Worm (Caenorhabditis elegans) whole organism, young adult: ENCODE measurements around the gene cpr-1.

Experiments used
- B0019.2 ChIP-seq: fragments of 200-800 bp; sonication (Bioruptor generic); conservative IDR thresholded peaks from 2 replicates; pipeline ENCODE4 v1.3.6; 2022; ENCODE audit warnings: missing genetic modification reagents, missing genetic modification characterization, missing compliant biosample characterization
- C06A6.2 ChIP-seq: fragments of 200-800 bp; sonication (Bioruptor generic); conservative IDR thresholded peaks from 2 replicates; pipeline ENCODE4 v1.3.6; 2022; ENCODE audit warnings: missing genetic modification characterization, missing compliant biosample characterization
- D2030.7 ChIP-seq: fragments of 200-800 bp; sonication (Bioruptor generic); IDR thresholded peaks from 2 replicates; pipeline ENCODE4 v1.3.6; 2022; ENCODE audit warnings: missing genetic modification reagents, missing genetic modification characterization, missing compliant biosample characterization
- F10E7.11 ChIP-seq: sonication (generic microtip); optimal IDR thresholded peaks from 2 replicates; lab custom pipeline; 2017; ENCODE audit warnings: mild to moderate bottlenecking, missing genetic modification characterization, moderate library complexity, missing compliant biosample characterization
- F22D6.2 ChIP-seq: sonication (generic microtip); optimal IDR thresholded peaks from 2 replicates; lab custom pipeline; 2016; ENCODE audit warnings: mild to moderate bottlenecking, missing genetic modification characterization, missing compliant biosample characterization
- F33H1.4 ChIP-seq: fragments of 200-800 bp; sonication (Bioruptor generic); IDR thresholded peaks from 2 replicates; pipeline ENCODE4 v1.3.6; 2022; ENCODE audit warnings: missing genetic modification reagents, missing genetic modification characterization, missing compliant biosample characterization
- F55B11.4 ChIP-seq: sonication (generic microtip); optimal IDR thresholded peaks from 2 replicates; lab custom pipeline; 2016; ENCODE audit warnings: missing compliant biosample characterization, missing genetic modification characterization, borderline replicate concordance; ENCODE audit not compliant: insufficient read depth
- K11D2.4 ChIP-seq: fragments of 200-800 bp; sonication (Bioruptor generic); IDR thresholded peaks from 2 replicates; pipeline ENCODE4 v1.3.6; 2022; ENCODE audit warnings: missing genetic modification reagents, missing genetic modification characterization, missing compliant biosample characterization
- T26A5.8 ChIP-seq: sonication (generic microtip); optimal IDR thresholded peaks from 2 replicates; lab custom pipeline; 2016; ENCODE audit warnings: missing genetic modification characterization, missing compliant biosample characterization
- attf-6 ChIP-seq: fragments of 200-800 bp; sonication (Bioruptor generic); IDR thresholded peaks from 2 replicates; pipeline ENCODE4 v1.3.6; 2022; ENCODE audit warnings: missing genetic modification reagents, missing genetic modification characterization, missing compliant biosample characterization
- bed-2 ChIP-seq: fragments of 200-800 bp; sonication (Bioruptor generic); IDR thresholded peaks from 2 replicates; pipeline ENCODE4 v1.3.6; 2022; ENCODE audit warnings: missing genetic modification reagents, missing genetic modification characterization, missing compliant biosample characterization
- cebp-1 ChIP-seq, 2 experiments: fragments of 200-800 bp in 1 of 2; sonication (Bioruptor generic) in 1 of 2; sonication (generic microtip) in 1 of 2; IDR thresholded peaks in 1 of 2; optimal IDR thresholded peaks in 1 of 2; 2 replicates each; pipeline versions ENCODE4 v1.3.6 to Lab custom; 2017 to 2022; ENCODE audit warnings: missing compliant biosample characterization in 2 of 2, missing genetic modification characterization in 2 of 2, mild to moderate bottlenecking in 1 of 2, missing genetic modification reagents in 1 of 2, moderate library complexity in 1 of 2
- ceh-58 ChIP-seq: fragments of 200-800 bp; sonication (Bioruptor generic); IDR thresholded peaks from 2 replicates; pipeline ENCODE4 v1.3.6; 2022; ENCODE audit warnings: missing genetic modification characterization, missing compliant biosample characterization
- dpl-1 ChIP-seq: fragments of 150-350 bp; optimal IDR thresholded peaks from 2 replicates; lab custom pipeline; 2014; ENCODE audit warnings: missing biosample characterization, missing genetic modification reagents, missing genetic modification characterization
- fkh-3 ChIP-seq: sonication (generic microtip); optimal IDR thresholded peaks from 2 replicates; lab custom pipeline; 2016; ENCODE audit warnings: mild to moderate bottlenecking, missing genetic modification characterization, missing compliant biosample characterization
- gei-17 ChIP-seq: fragments of 200-800 bp; sonication (Bioruptor generic); optimal IDR thresholded peaks from 2 replicates; lab custom pipeline; 2018; ENCODE audit warnings: mild to moderate bottlenecking, missing genetic modification characterization, missing compliant biosample characterization
- hmg-1.2 ChIP-seq: fragments of 200-800 bp; sonication (Bioruptor generic); IDR thresholded peaks from 2 replicates; pipeline ENCODE4 v1.3.6; 2022; ENCODE audit warnings: missing genetic modification reagents, missing genetic modification characterization, missing compliant biosample characterization
- lin-35 ChIP-seq, 3 experiments: fragments of 150-350 bp in 2 of 3; sonication (generic microtip) in 1 of 3; optimal IDR thresholded peaks; 2 replicates each; lab custom pipeline; 2014 to 2018; ENCODE audit warnings: missing biosample characterization in 3 of 3, missing genetic modification characterization in 3 of 3, missing genetic modification reagents in 3 of 3
- lin-54 ChIP-seq: fragments of 200-800 bp; sonication (Bioruptor generic); optimal IDR thresholded peaks from 2 replicates; lab custom pipeline; 2018; ENCODE audit warnings: mild to moderate bottlenecking, missing genetic modification characterization, missing compliant biosample characterization
- madf-6 ChIP-seq: fragments of 200-800 bp; sonication (Bioruptor generic); IDR thresholded peaks from 2 replicates; pipeline ENCODE4 v1.3.6; 2022; ENCODE audit warnings: missing genetic modification reagents, missing genetic modification characterization, missing compliant biosample characterization
- madf-8 ChIP-seq: fragments of 200-800 bp; sonication (Bioruptor generic); conservative IDR thresholded peaks from 2 replicates; pipeline ENCODE4 v1.3.6; 2022; ENCODE audit warnings: missing genetic modification reagents, missing genetic modification characterization, missing compliant biosample characterization
- mxl-1 ChIP-seq: sonication (generic microtip); optimal IDR thresholded peaks from 2 replicates; lab custom pipeline; 2016; ENCODE audit warnings: missing genetic modification characterization, missing compliant biosample characterization
- nfya-2 ChIP-seq: fragments of 200-800 bp; sonication (Bioruptor generic); IDR thresholded peaks from 2 replicates; pipeline ENCODE4 v1.3.6; 2022; ENCODE audit warnings: missing genetic modification reagents, missing genetic modification characterization, missing compliant biosample characterization
- nfyb-1 ChIP-seq: fragments of 200-800 bp; sonication (Bioruptor generic); IDR thresholded peaks from 2 replicates; pipeline ENCODE4 v1.3.6; 2022; ENCODE audit warnings: missing genetic modification reagents, missing genetic modification characterization, missing compliant biosample characterization
- nhr-120 ChIP-seq: fragments of 200-800 bp; sonication (Bioruptor generic); IDR thresholded peaks from 2 replicates; pipeline ENCODE4 v1.3.6; 2022; ENCODE audit warnings: missing genetic modification characterization, missing compliant biosample characterization
- nhr-179 ChIP-seq: sonication (generic microtip); optimal IDR thresholded peaks from 2 replicates; lab custom pipeline; 2016; ENCODE audit warnings: mild to moderate bottlenecking, missing genetic modification characterization, missing compliant biosample characterization
- pha-4 ChIP-seq: fragments of 150-350 bp; sonication (generic microtip); optimal IDR thresholded peaks from 2 replicates; lab custom pipeline; 2014; ENCODE audit warnings: missing biosample characterization, missing genetic modification reagents, missing genetic modification characterization
- sea-2 ChIP-seq: fragments of 200-800 bp; sonication (Bioruptor generic); IDR thresholded peaks from 2 replicates; pipeline ENCODE4 v1.3.6; 2022; ENCODE audit warnings: missing genetic modification characterization, missing compliant biosample characterization
- snpc-4 ChIP-seq, 5 experiments: fragments of 150-350 bp in 1 of 5; sonication (generic microtip) in 4 of 5; optimal IDR thresholded peaks; 2 replicates each; lab custom pipeline; 2014 to 2018; ENCODE audit warnings: missing genetic modification characterization in 5 of 5, missing biosample characterization in 3 of 5, antibody characterized with exemption in 2 of 5, mild to moderate bottlenecking in 2 of 5, missing compliant biosample characterization in 2 of 5, missing genotype in 2 of 5, moderate library complexity in 2 of 5, missing genetic modification reagents in 1 of 5
- somi-1 ChIP-seq: fragments of 200-800 bp; sonication (Bioruptor generic); optimal IDR thresholded peaks from 2 replicates; lab custom pipeline; 2018; ENCODE audit warnings: mild to moderate bottlenecking, missing genetic modification characterization, missing compliant biosample characterization
- tbx-9 ChIP-seq: sonication (generic microtip); optimal IDR thresholded peaks from 2 replicates; lab custom pipeline; 2016; ENCODE audit warnings: borderline replicate concordance, missing genetic modification characterization, inconsistent platforms, missing compliant biosample characterization
- tlf-1 ChIP-seq: fragments of 200-800 bp; sonication (Bioruptor generic); optimal IDR thresholded peaks from 2 replicates; lab custom pipeline; 2018; ENCODE audit warnings: mild to moderate bottlenecking, missing genetic modification characterization, missing compliant biosample characterization
- unc-62 ChIP-seq: fragments of 150-350 bp; optimal IDR thresholded peaks from 2 replicates; lab custom pipeline; 2014; ENCODE audit warnings: missing biosample characterization, missing genetic modification reagents, missing genetic modification characterization
- zim-3 ChIP-seq: sonication (generic microtip); optimal IDR thresholded peaks from 2 replicates; lab custom pipeline; 2017; ENCODE audit warnings: mild to moderate bottlenecking, missing genetic modification characterization, moderate library complexity, missing compliant biosample characterization
- ztf-28 ChIP-seq: fragments of 200-800 bp; sonication (Bioruptor generic); IDR thresholded peaks from 2 replicates; pipeline ENCODE4 v1.3.6; 2022; ENCODE audit warnings: missing genetic modification reagents, missing genetic modification characterization, missing compliant biosample characterization
- ztf-6 ChIP-seq: fragments of 200-800 bp; sonication (Bioruptor generic); IDR thresholded peaks from 2 replicates; pipeline ENCODE4 v1.3.6; 2022; ENCODE audit warnings: missing genetic modification reagents, missing genetic modification characterization, missing compliant biosample characterization

The cpr-1 gene

DNA sequence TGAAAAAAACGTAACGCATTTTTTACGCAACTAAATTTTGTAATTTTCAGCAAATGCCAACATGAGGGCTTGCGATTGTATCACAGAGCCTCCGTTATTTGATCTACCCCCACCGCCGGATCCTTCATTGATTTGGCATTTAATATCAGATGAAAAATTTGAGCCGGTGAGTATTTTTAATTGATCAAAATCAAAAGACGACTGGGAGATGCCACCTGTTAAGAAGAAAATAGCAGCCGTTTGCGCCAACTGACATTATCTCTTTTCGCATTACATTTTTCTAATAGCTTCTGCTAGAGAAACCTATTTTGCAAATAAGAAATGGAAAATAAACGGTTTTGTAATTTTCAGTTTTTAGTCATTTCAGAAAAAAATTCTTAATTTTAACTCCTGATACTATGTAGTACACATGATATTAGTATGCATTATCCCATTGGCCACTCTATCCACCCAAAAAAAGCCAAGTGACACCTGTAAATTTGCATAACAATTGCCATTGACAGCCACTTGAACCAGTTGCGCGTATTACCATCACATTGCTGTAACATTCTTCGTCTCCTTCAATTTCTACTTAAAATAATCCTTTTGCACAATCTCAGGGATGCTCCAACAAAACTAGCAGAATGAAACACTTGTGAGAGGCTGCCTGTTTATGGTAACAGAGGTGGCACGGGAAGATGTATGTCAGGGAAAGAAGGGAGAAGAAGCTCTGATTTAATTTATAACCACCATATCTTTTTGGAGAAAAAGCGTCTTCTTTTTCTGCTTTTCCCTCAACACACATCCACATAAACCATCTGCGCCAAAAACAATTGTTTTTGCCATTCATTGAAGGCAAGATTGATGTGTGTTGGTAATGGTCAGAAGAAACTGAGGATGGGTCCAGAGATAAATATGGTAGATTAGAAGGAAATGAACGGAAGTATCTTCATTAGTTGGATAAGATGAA is 16.7 kb upstream of the cpr-1 start, which contains the start of gene F58H1.5:
F58H1.5 (plus strand) TSS at position 51 of the 949 bp plus-strand sequence.
- TF ChIP-seq dpl-1 (GFP tag; lab: Kevin White, UChicago), result no peak
- no peak for TF ChIP-seq gei-17 (GFP tag; lab: Kevin White, UChicago)
- TF ChIP-seq F33H1.4 (GFP tag; lab: Robert Waterston, UW), result no peak
- no peak for TF ChIP-seq somi-1 (GFP tag; lab: Kevin White, UChicago)
- TF ChIP-seq madf-6 (GFP tag; lab: Robert Waterston, UW), result no peak
- no peak for TF ChIP-seq nfya-2
- TF ChIP-seq F22D6.2 (tag; lab: Kevin White, UChicago), result no peak
- no peak for TF ChIP-seq zim-3
- TF ChIP-seq F10E7.11 (tag; lab: Kevin White, UChicago), result no peak
- no peak for TF ChIP-seq cebp-1 (GFP tag; IDR thresholded peaks at IDR 0.05; lab: Robert Waterston, UW)
- no peak for TF ChIP-seq cebp-1 (tag; optimal IDR thresholded peaks at IDR 0.05; lab: Kevin White, UChicago)
- no peak for TF ChIP-seq snpc-4 (GFP tag; optimal IDR thresholded peaks at IDR 0.05; lab: Kevin White, UChicago)
- no peak for TF ChIP-seq snpc-4 (tag; optimal IDR thresholded peaks at IDR 0.05; lab: Kevin White, UChicago)
- TF ChIP-seq ceh-58 (GFP tag; lab: Robert Waterston, UW), result no peak
- no peak for TF ChIP-seq madf-8 (GFP tag; lab: Robert Waterston, UW)
- no peak for TF ChIP-seq B0019.2 (GFP tag; lab: Robert Waterston, UW)
- TF ChIP-seq ztf-6 (GFP tag; lab: Robert Waterston, UW), result no peak
- TF ChIP-seq C06A6.2, result no peak
- TF ChIP-seq ztf-28 (GFP tag; lab: Robert Waterston, UW), result no peak
- no peak for TF ChIP-seq bed-2 (GFP tag; lab: Robert Waterston, UW)
- no peak for TF ChIP-seq nfyb-1

DNA sequence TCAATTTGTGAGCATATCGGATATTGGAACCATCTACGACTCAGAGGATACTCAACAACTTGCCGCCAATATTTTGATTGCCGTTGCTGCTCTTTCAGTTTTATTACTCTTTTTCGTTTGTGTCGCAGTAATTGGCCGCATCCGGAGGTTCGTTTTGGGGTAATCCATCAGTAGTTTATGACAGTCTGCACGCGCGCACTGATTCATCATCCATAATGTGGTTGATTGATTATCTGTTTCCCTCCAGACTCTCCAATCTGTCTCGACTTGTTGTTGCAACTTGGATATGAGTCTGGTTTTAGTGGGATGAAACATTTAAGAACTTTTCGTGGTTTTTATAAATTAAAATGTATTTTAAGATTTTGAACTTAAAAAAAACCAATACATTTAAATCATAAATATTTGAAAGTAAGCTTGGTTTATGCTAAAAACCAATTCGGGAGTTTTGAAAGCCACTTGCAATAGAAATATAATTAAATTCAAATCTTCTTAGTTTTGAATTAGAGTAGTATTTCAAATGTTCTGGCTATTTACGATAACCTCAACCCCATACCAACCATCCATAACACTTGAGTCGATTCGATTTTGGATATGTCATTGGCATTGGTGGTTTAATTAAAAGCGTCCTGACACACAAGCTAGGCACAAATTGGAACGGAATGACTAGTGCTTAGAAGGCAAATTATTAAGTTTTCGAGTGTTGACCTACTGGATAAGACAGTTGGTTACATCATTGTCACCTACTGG is 15.1 kb upstream of the cpr-1 start:
- TF ChIP-seq attf-6 (GFP tag; lab: Robert Waterston, UW) (no peak), nhr-179 (no peak), unc-62 (GFP tag; lab: Kevin White, UChicago) (no peak), snpc-4 (GFP tag; optimal IDR thresholded peaks at IDR 0.05; lab: Kevin White, UChicago) (no peak), snpc-4 (tag; optimal IDR thresholded peaks at IDR 0.05; lab: Kevin White, UChicago) (no peak), hmg-1.2 (no peak), pha-4 (tag; lab: Kevin White, UChicago) (no peak), K11D2.4 (GFP tag; lab: Robert Waterston, UW) (no peak), mxl-1 (tag; lab: Kevin White, UChicago) (no peak), tlf-1 (GFP tag; lab: Kevin White, UChicago) (no peak), fkh-3 (tag; lab: Kevin White, UChicago) (no peak), lin-35 (GFP tag; optimal IDR thresholded peaks at IDR 0.05; lab: Kevin White, UChicago) (no peak)

DNA sequence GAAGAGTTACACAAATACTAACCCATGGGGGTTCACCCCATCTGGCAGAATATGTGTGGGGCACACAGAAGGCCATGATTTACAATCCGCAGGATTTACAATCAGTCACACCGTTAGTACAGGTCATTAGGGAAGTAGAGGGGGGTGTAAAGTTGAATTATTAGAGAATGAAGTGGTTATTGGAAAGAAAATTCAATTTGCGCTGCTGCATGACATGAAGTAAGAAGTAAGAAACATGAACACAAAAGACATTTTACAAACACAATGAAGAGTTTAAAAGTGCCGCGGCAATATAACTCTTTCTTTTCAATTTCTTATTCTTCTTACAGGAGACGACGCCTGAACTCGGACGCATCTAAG is 14.5 kb upstream of the cpr-1 start:
- TF ChIP-seq lin-54 (no peak), nhr-120 (GFP tag; lab: Robert Waterston, UW) (no peak), tbx-9 (tag; lab: Kevin White, UChicago) (no peak), F55B11.4 (no peak), D2030.7 (GFP tag; lab: Robert Waterston, UW) (no peak), sea-2 (GFP tag; lab: Robert Waterston, UW) (no peak), T26A5.8 (no peak)
- TF ChIP-seq, all 124 proteins: peak for 0
